Worm (Caenorhabditis elegans): Measurements from ENCODE around the gene unc-31.

DNA sequence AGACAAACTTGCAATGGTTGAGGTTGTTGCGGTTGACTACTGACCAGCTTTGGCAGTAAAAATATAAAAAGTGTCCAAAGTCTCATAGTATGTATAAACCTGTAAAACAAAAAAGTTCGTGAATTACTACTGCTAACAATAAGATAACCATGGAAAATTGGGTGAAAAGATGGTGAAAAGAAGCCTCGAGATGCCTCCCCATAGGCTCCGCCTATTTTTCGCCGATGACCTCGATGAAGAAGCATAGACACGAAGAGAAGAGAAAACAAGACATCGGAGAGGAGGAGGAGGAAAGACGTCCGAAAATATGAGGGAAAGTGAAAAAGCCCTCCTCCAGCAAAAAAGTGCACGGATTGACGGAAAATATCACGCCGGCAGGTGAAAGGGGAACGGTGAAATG is 32.2 kb upstream of the unc-31 start, which contains the start of gene T23F6.5:
- TF ChIP-seq hlh-1 (tag; optimal IDR thresholded peaks at IDR 0.05) (no peak), nhr-76 (tag; optimal IDR thresholded peaks at IDR 0.05) (no peak), nhr-2 (tag; optimal IDR thresholded peaks at IDR 0.05) (no peak), ces-1 (GFP tag; optimal IDR thresholded peaks at IDR 0.05) (no peak), unc-39 (tag; optimal IDR thresholded peaks at IDR 0.05) (no peak), elt-1 (tag; optimal IDR thresholded peaks at IDR 0.05; ENCODE audit: borderline replicate concordance, insufficient read depth) (no peak), lsy-2 (tag; optimal IDR thresholded peaks at IDR 0.05) (no peak), snpc-4 (tag; optimal IDR thresholded peaks at IDR 0.05) (no peak), blmp-1 (tag; optimal IDR thresholded peaks at IDR 0.05) (peak; percentile 29), mab-5 (tag; optimal IDR thresholded peaks at IDR 0.05) (no peak), elt-3 (tag; optimal IDR thresholded peaks at IDR 0.05) (no peak), mep-1 (tag; optimal IDR thresholded peaks at IDR 0.05) (no peak), nhr-237 (tag; optimal IDR thresholded peaks at IDR 0.05) (no peak)

All from whole organism, mixed stage, embryonic.